Worm (Caenorhabditis elegans): ENCODE data around the gene C25G4.8.
"Not testable (repeated sequence)": the region's sequence is repeated elsewhere in the genome, so short reads cannot be mapped to it uniquely, and the experiment has no call there.

ce11 chrIV:12484479-12484878 lies 21.2 kb upstream of the C25G4.8 start, which contains the start of gene T04A11.4:
- not testable (repeated sequence) for TF ChIP-seq nhr-11 (tag; optimal IDR thresholded peaks at IDR 0.05); sox-2 (GFP tag; IDR thresholded peaks at IDR 0.05); unc-86 (tag; optimal IDR thresholded peaks at IDR 0.05); hlh-8 (tag; optimal IDR thresholded peaks at IDR 0.05); pag-3 (tag; optimal IDR thresholded peaks at IDR 0.05; ENCODE audit: borderline replicate concordance)
